Worm (Caenorhabditis elegans) whole organism, early embryonic: ENCODE measurements around the gene T26A5.2.

ENCODE experiments used
- B0310.2 ChIP-seq: sonication (generic microtip); optimal IDR thresholded peaks from 2 replicates; lab custom pipeline; 2016; ENCODE audit warnings: mild to moderate bottlenecking, missing genetic modification characterization, missing compliant biosample characterization
- F13C5.2 ChIP-seq: sonication (generic microtip); optimal IDR thresholded peaks from 2 replicates; lab custom pipeline; 2017; ENCODE audit warnings: mild to moderate bottlenecking, missing genetic modification characterization, inconsistent platforms, missing compliant biosample characterization
- ama-1 ChIP-seq: fragments of 150-350 bp; optimal IDR thresholded peaks from 2 replicates; lab custom pipeline; 2014
- ceh-36 ChIP-seq: sonication (generic microtip); optimal IDR thresholded peaks from 2 replicates; lab custom pipeline; 2016; ENCODE audit warnings: missing genetic modification characterization, inconsistent platforms, missing compliant biosample characterization
- ets-7 ChIP-seq: sonication (generic microtip); optimal IDR thresholded peaks from 2 replicates; lab custom pipeline; 2016; ENCODE audit warnings: missing genotype, missing genetic modification characterization, missing compliant biosample characterization
- flt-1 ChIP-seq: fragments of 200-800 bp; sonication (Bioruptor generic); IDR thresholded peaks from 2 replicates; pipeline ENCODE4 v1.3.6; 2022; ENCODE audit warnings: missing genetic modification characterization, missing compliant biosample characterization
- hnd-1 ChIP-seq: sonication (generic microtip); optimal IDR thresholded peaks from 2 replicates; lab custom pipeline; 2016; ENCODE audit warnings: missing genetic modification characterization, missing compliant biosample characterization
- pes-1 ChIP-seq: fragments of 200-800 bp; sonication (Bioruptor generic); IDR thresholded peaks from 2 replicates; pipeline ENCODE4 v1.3.6; 2022; ENCODE audit warnings: missing genetic modification reagents, missing genetic modification characterization, missing compliant biosample characterization
- scrt-1 ChIP-seq: fragments of 200-800 bp; sonication (Bioruptor generic); IDR thresholded peaks from 2 replicates; pipeline ENCODE4 v1.3.6; 2022; ENCODE audit warnings: missing genetic modification characterization, missing compliant biosample characterization
- sea-1 ChIP-seq: fragments of 200-800 bp; sonication (Bioruptor generic); conservative IDR thresholded peaks from 2 replicates; pipeline ENCODE4 v1.3.6; 2022; ENCODE audit warnings: missing genetic modification characterization, missing compliant biosample characterization
- tbx-37 ChIP-seq: fragments of 200-800 bp; sonication (Bioruptor generic); conservative IDR thresholded peaks from 2 replicates; pipeline ENCODE4 v1.3.6; 2022; ENCODE audit warnings: missing genetic modification reagents, missing genetic modification characterization, missing compliant biosample characterization
- tra-4 ChIP-seq: sonication (generic microtip); optimal IDR thresholded peaks from 2 replicates; lab custom pipeline; 2017; ENCODE audit warnings: missing genetic modification characterization, missing compliant biosample characterization

- TF ChIP-seq ama-1 (lab: Kevin White, UChicago) (no peak), hnd-1 (tag; lab: Kevin White, UChicago) (no peak), pes-1 (GFP tag; lab: Robert Waterston, UW) (no peak), ets-7 (tag; lab: Kevin White, UChicago) (no peak), tra-4 (tag; lab: Kevin White, UChicago) (no peak), ceh-36 (tag; lab: Kevin White, UChicago) (no peak), B0310.2 (tag; lab: Kevin White, UChicago) (no peak), scrt-1 (GFP tag; lab: Robert Waterston, UW) (no peak), F13C5.2 (tag; lab: Kevin White, UChicago) (no peak), sea-1 (GFP tag; lab: Robert Waterston, UW) (no peak), flt-1 (GFP tag; lab: Robert Waterston, UW) (no peak), tbx-37 (no peak)
Observed at ce11 chrIII:6479439-6479838, 12.3 kb downstream of the T26A5.2 start.
